Worm (Caenorhabditis elegans) whole organism, L1 larva: ENCODE data around the gene F13A2.1.

Experiments used
- ama-1 ChIP-seq: fragments of 150-350 bp; optimal IDR thresholded peaks from 2 replicates; lab custom pipeline; 2014
- ceh-90 ChIP-seq: sonication (generic microtip); optimal IDR thresholded peaks from 2 replicates; lab custom pipeline; 2016; ENCODE audit warnings: missing genetic modification characterization, missing compliant biosample characterization
- efl-1 ChIP-seq, 4 experiments: fragments of 150-350 bp; optimal IDR thresholded peaks in 3 of 4; peaks in 1 of 4; 1 replicate in 1 of 4; 2 replicates in 3 of 4; lab custom pipeline; 2014; ENCODE audit warnings: missing biosample characterization in 2 of 4, missing genetic modification characterization in 2 of 4, missing genetic modification reagents in 2 of 4
- elt-2 ChIP-seq: sonication (generic microtip); optimal IDR thresholded peaks from 2 replicates; lab custom pipeline; 2016; ENCODE audit warnings: missing genetic modification characterization, mild to moderate bottlenecking, inconsistent platforms, missing compliant biosample characterization, missing genetic modification reagents
- ets-5 ChIP-seq: fragments of 200-800 bp; sonication (Bioruptor generic); IDR thresholded peaks from 2 replicates; pipeline ENCODE4 v1.3.6; 2022; ENCODE audit warnings: missing genetic modification characterization, missing compliant biosample characterization
- fkh-4 ChIP-seq: sonication (generic microtip); optimal IDR thresholded peaks from 2 replicates; lab custom pipeline; 2016; ENCODE audit warnings: missing compliant biosample characterization, missing genetic modification characterization, borderline replicate concordance
- fos-1 ChIP-seq: fragments of 150-350 bp; optimal IDR thresholded peaks from 2 replicates; lab custom pipeline; 2014; ENCODE audit warnings: missing biosample characterization, missing genetic modification characterization
- lsy-2 ChIP-seq, 2 experiments: fragments of 150-350 bp; optimal IDR thresholded peaks; 2 replicates each; lab custom pipeline; 2014; ENCODE audit warnings: missing biosample characterization in 2 of 2, missing genetic modification characterization in 2 of 2
- mab-9 ChIP-seq: fragments of 200-800 bp; sonication (Bioruptor generic); IDR thresholded peaks from 2 replicates; pipeline ENCODE4 v1.3.6; 2022; ENCODE audit warnings: missing genetic modification reagents, missing genetic modification characterization, missing compliant biosample characterization
- nhr-12 ChIP-seq: sonication (generic microtip); optimal IDR thresholded peaks from 2 replicates; lab custom pipeline; 2017; ENCODE audit warnings: missing biosample characterization, missing genetic modification characterization
- snpc-4 ChIP-seq: fragments of 150-350 bp; optimal IDR thresholded peaks from 2 replicates; lab custom pipeline; 2014; ENCODE audit warnings: missing biosample characterization, missing genetic modification characterization
- zip-4 ChIP-seq: fragments of 200-800 bp; sonication (Bioruptor generic); optimal IDR thresholded peaks from 2 replicates; lab custom pipeline; 2018; ENCODE audit warnings: mild to moderate bottlenecking, missing genetic modification characterization, moderate library complexity, missing compliant biosample characterization

DNA sequence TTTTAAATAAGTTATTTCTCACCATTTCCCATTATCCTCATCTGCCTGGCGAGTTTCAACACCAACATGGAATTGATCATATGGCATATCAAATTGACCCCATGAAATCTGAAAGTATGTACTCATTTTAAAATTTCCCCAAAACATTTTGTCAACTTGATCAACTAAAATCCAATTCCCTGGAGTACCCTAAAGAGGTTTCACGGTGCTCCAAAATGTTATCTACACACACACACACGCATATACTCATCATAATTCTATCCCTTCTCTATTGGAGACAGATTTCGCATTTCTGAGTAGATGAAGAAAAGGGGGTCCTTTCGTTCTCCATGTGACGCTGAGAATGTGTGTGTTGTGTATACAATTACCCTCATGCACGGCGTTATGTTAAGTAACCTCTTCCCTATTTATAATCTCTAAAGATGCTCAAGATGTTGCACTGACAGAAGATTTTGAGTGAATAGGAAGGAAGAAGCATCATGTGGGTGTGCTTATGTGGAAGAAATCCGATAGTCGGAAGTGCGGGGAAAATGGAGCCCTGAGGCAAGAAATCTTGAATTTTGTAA, 26.1 kb downstream of the F13A2.1 start:
- TF ChIP-seq ama-1 (lab: Kevin White, UChicago) (no peak), mab-9 (no peak), fos-1 (tag; lab: Kevin White, UChicago) (no peak), lsy-2 (tag; optimal IDR thresholded peaks at IDR 0.05; lab: Kevin White, UChicago) (no peak), nhr-12 (tag; lab: Kevin White, UChicago) (no peak), efl-1 (optimal IDR thresholded peaks at IDR 0.05; lab: Kevin White, UChicago) (no peak), efl-1 (GFP tag; optimal IDR thresholded peaks at IDR 0.05 in 1 of 2; lab: Kevin White, UChicago) (no peak), fkh-4 (tag; lab: Kevin White, UChicago) (no peak), ceh-90 (tag; lab: Kevin White, UChicago) (no peak), elt-2 (tag; lab: Kevin White, UChicago) (no peak), ets-5 (GFP tag; lab: Robert Waterston, UW) (no peak), snpc-4 (tag; lab: Kevin White, UChicago) (no peak), zip-4 (GFP tag; lab: Kevin White, UChicago) (no peak)
